Worm (Caenorhabditis elegans) whole organism, L4/young adult: ENCODE measurements around the gene mtl-2.
A peak's percentile ranks its signal among the peaks of the same experiment; 100 is the strongest.
"Not testable (repeated sequence)": the region's sequence is repeated elsewhere in the genome, so short reads cannot be mapped to it uniquely, and the experiment has no call there.

Experiments used
- W03F9.2 ChIP-seq: fragments of 150-350 bp; optimal IDR thresholded peaks from 2 replicates; lab custom pipeline; 2014; ENCODE audit warnings: missing biosample characterization, missing genetic modification characterization
- dao-5 ChIP-seq: sonication (generic microtip); optimal IDR thresholded peaks from 2 replicates; lab custom pipeline; 2016; ENCODE audit warnings: missing genotype, missing genetic modification characterization, moderate library complexity, missing compliant biosample characterization
- him-1 ChIP-seq: sonication (generic microtip); optimal IDR thresholded peaks from 2 replicates; lab custom pipeline; 2016; ENCODE audit warnings: missing genotype, missing genetic modification reagents, missing genetic modification characterization, missing compliant biosample characterization

mtl-2 gene

ce11 chrV:14018640-14019039 lies at the start of gene mtl-2, which contains the start of gene T08G5.1:
TSS of gene mtl-2 (minus strand) at chrV:14018673.
TSS of gene T08G5.1 (plus strand) at chrV:14018766.
- TF ChIP-seq W03F9.2 (tag; lab: Kevin White, UChicago): no peak
- no peak for TF ChIP-seq dao-5 (tag; lab: Kevin White, UChicago)
- no peak for TF ChIP-seq him-1 (tag; lab: Kevin White, UChicago)

ce11 chrV:14067816-14068296 lies 49.4 kb upstream of the mtl-2 start, which contains the start of gene D1086.17:
TSS of gene D1086.17 (plus strand) at chrV:14067866.
- no peak for TF ChIP-seq him-1 (tag; lab: Kevin White, UChicago)
- TF ChIP-seq W03F9.2 (tag; lab: Kevin White, UChicago): no peak
- TF ChIP-seq dao-5 (tag; lab: Kevin White, UChicago): no peak

ce11 chrV:14064422-14064821 lies 45.9 kb upstream of the mtl-2 start, which contains the start of gene D1086.21:
TSS of gene D1086.21 (plus strand) at chrV:14064722.
- TF ChIP-seq dao-5 (tag; lab: Kevin White, UChicago) (no peak), W03F9.2 (tag; lab: Kevin White, UChicago) (no peak), him-1 (tag; lab: Kevin White, UChicago) (no peak)

- TF ChIP-seq him-1 (tag; lab: Kevin White, UChicago) (no peak), W03F9.2 (tag; lab: Kevin White, UChicago) (no peak), dao-5 (tag; lab: Kevin White, UChicago) (no peak)
Observed at ce11 chrV:14063980-14064379, 45.5 kb upstream of the mtl-2 start.

ce11 chrV:14057540-14057939 lies 39.1 kb upstream of the mtl-2 start, which contains the start of gene F58D12.3:
TSS of gene F58D12.3 (plus strand) at chrV:14057840.
- TF ChIP-seq dao-5 (tag; lab: Kevin White, UChicago) (no peak), him-1 (tag; lab: Kevin White, UChicago) (no peak), W03F9.2 (tag; lab: Kevin White, UChicago) (no peak)

- TF ChIP-seq him-1 (tag; lab: Kevin White, UChicago) (peak; percentile 65), W03F9.2 (tag; lab: Kevin White, UChicago) (peak; percentile 71)
Observed at ce11 chrV:14055097-14055496, 36.6 kb upstream of the mtl-2 start.

ce11 chrV:14049274-14049673 lies 30.8 kb upstream of the mtl-2 start, which contains the start of gene F58D12.1:
TSS of gene F58D12.1 (plus strand) at chrV:14049574.
- TF ChIP-seq W03F9.2, him-1, dao-5 (tag; lab: Kevin White, UChicago): not testable (repeated sequence)

- not testable (repeated sequence) for TF ChIP-seq dao-5, him-1, W03F9.2 (tag; lab: Kevin White, UChicago)
Observed at ce11 chrV:14038328-14039084, 20.0 kb upstream of the mtl-2 start, which contains the start of gene vps-39. TSS of gene vps-39 (minus strand) at chrV:14038378.

- no peak for TF ChIP-seq W03F9.2 (tag; lab: Kevin White, UChicago)
- no peak for TF ChIP-seq him-1 (tag; lab: Kevin White, UChicago)
- no peak for TF ChIP-seq dao-5 (tag; lab: Kevin White, UChicago)
Observed at ce11 chrV:14033649-14034048, 15.2 kb upstream of the mtl-2 start, which contains the start of gene ins-10. TSS of gene ins-10 (plus strand) at chrV:14033949.

ce11 chrV:14028256-14028743 lies 9.8 kb upstream of the mtl-2 start:
- TF ChIP-seq dao-5 (tag; lab: Kevin White, UChicago) (peak; percentile 20), him-1 (tag; lab: Kevin White, UChicago) (no peak)

ce11 chrV:14027384-14027783 lies 8.9 kb upstream of the mtl-2 start, which contains the start of gene T08G5.3:
TSS of gene T08G5.3 (minus strand) at chrV:14027484.
- TF ChIP-seq W03F9.2 (tag; lab: Kevin White, UChicago) (no peak), him-1 (tag; lab: Kevin White, UChicago) (no peak), dao-5 (tag; lab: Kevin White, UChicago) (no peak)

ce11 chrV:14026194-14026593 lies 7.7 kb upstream of the mtl-2 start, which contains the start of gene T08G5.2:
TSS of gene T08G5.2 (minus strand) at chrV:14026294.
- no peak for TF ChIP-seq W03F9.2 (tag; lab: Kevin White, UChicago)
- no peak for TF ChIP-seq dao-5 (tag; lab: Kevin White, UChicago)
- TF ChIP-seq him-1 (tag; lab: Kevin White, UChicago): no peak

- TF ChIP-seq W03F9.2 (tag; lab: Kevin White, UChicago): no peak
- TF ChIP-seq him-1 (tag; lab: Kevin White, UChicago): no peak
- no peak for TF ChIP-seq dao-5 (tag; lab: Kevin White, UChicago)
Observed at ce11 chrV:14023074-14023473, 4.6 kb upstream of the mtl-2 start, which contains the start of gene T08G5.15. TSS of gene T08G5.15 (minus strand) at chrV:14023174.
